Fruit fly (Drosophila melanogaster) whole organism, embryonic: ENCODE data around the gene Or9a.

Source experiments
- ATbp ChIP-seq: fragments of 200-800 bp; sonication (Bioruptor generic); optimal IDR thresholded peaks from 2 replicates; lab custom pipeline; 2017; ENCODE audit warnings: missing biosample characterization, mild to moderate bottlenecking, missing genetic modification characterization, missing genetic modification reagents
- Asciz ChIP-seq: fragments of 200-800 bp; sonication (Bioruptor generic); optimal IDR thresholded peaks from 2 replicates; lab custom pipeline; 2017; ENCODE audit warnings: missing biosample characterization, mild to moderate bottlenecking, missing genetic modification characterization, missing genetic modification reagents
- B-H1 ChIP-seq: fragments of 200-800 bp; sonication (Bioruptor generic); IDR thresholded peaks from 3 replicates; pipeline ENCODE4 v1.3.6; 2022; ENCODE audit warnings: missing biosample characterization, missing genetic modification characterization
- B-H2 ChIP-seq: fragments of 200-800 bp; sonication (Bioruptor generic); optimal IDR thresholded peaks from 2 replicates; lab custom pipeline; 2018; ENCODE audit warnings: missing biosample characterization, mild to moderate bottlenecking, missing genetic modification characterization
- Bteb2 ChIP-seq: fragments of 200-800 bp; sonication (Bioruptor generic); optimal IDR thresholded peaks from 2 replicates; lab custom pipeline; 2016; ENCODE audit warnings: missing biosample characterization, missing genetic modification characterization
- CG10462 ChIP-seq: fragments of 200-800 bp; sonication (Bioruptor generic); optimal IDR thresholded peaks from 2 replicates; lab custom pipeline; 2016; ENCODE audit warnings: missing biosample characterization, missing genetic modification characterization
- CG11398 ChIP-seq: fragments of 200-800 bp; sonication (Bioruptor generic); optimal IDR thresholded peaks from 2 replicates; lab custom pipeline; 2016; ENCODE audit warnings: missing biosample characterization, missing genetic modification characterization
- CG15696 ChIP-seq: fragments of 200-800 bp; sonication (Bioruptor generic); optimal IDR thresholded peaks from 2 replicates; lab custom pipeline; 2019; ENCODE audit warnings: missing biosample characterization, mild to moderate bottlenecking, missing genetic modification characterization, moderate library complexity
- CG1603 ChIP-seq: fragments of 200-800 bp; sonication (Bioruptor generic); optimal IDR thresholded peaks from 2 replicates; lab custom pipeline; 2019; ENCODE audit warnings: missing biosample characterization, mild to moderate bottlenecking, missing genetic modification characterization, moderate library complexity
- CG17359 ChIP-seq: fragments of 200-800 bp; sonication (Bioruptor generic); optimal IDR thresholded peaks from 3 replicates; lab custom pipeline; 2018; ENCODE audit warnings: missing biosample characterization, mild to moderate bottlenecking, missing genetic modification characterization, moderate library complexity
- CG18764 ChIP-seq: fragments of 200-800 bp; sonication (Bioruptor generic); optimal IDR thresholded peaks from 3 replicates; lab custom pipeline; 2016; ENCODE audit warnings: missing biosample characterization, missing genetic modification characterization
- CG2116 ChIP-seq: fragments of 200-800 bp; sonication (Bioruptor generic); optimal IDR thresholded peaks from 3 replicates; lab custom pipeline; 2018; ENCODE audit warnings: missing biosample characterization, mild to moderate bottlenecking, missing genetic modification characterization
- CG2875 ChIP-seq: fragments of 200-800 bp; sonication (Bioruptor generic); optimal IDR thresholded peaks from 2 replicates; lab custom pipeline; 2017; ENCODE audit warnings: missing biosample characterization, mild to moderate bottlenecking, missing genetic modification characterization, missing genetic modification reagents
- CG34376 ChIP-seq: fragments of 200-800 bp; sonication (Bioruptor generic); optimal IDR thresholded peaks from 2 replicates; lab custom pipeline; 2018; ENCODE audit warnings: missing biosample characterization, mild to moderate bottlenecking, missing genetic modification characterization
- CG3726 ChIP-seq: fragments of 200-800 bp; sonication (Bioruptor generic); IDR thresholded peaks from 3 replicates; pipeline ENCODE4, ENCODE4 v1.3.6; 2022; ENCODE audit warnings: missing biosample characterization, missing genetic modification characterization
- CG4282 ChIP-seq: fragments of 200-800 bp; sonication (Bioruptor generic); optimal IDR thresholded peaks from 2 replicates; lab custom pipeline; 2016; ENCODE audit warnings: missing biosample characterization, missing genetic modification characterization
- CG4424 ChIP-seq: fragments of 200-800 bp; sonication (Bioruptor generic); optimal IDR thresholded peaks from 3 replicates; lab custom pipeline; 2016; ENCODE audit warnings: missing biosample characterization, missing genetic modification characterization
- CG4707 ChIP-seq: fragments of 200-800 bp; sonication (Bioruptor generic); optimal IDR thresholded peaks from 2 replicates; lab custom pipeline; 2018; ENCODE audit warnings: missing biosample characterization, mild to moderate bottlenecking, missing genetic modification characterization, moderate library complexity
- CG5953 ChIP-seq: fragments of 200-800 bp; sonication (Bioruptor generic); IDR thresholded peaks from 2 replicates; pipeline ENCODE4 v1.3.6; 2022; ENCODE audit warnings: missing biosample characterization, missing genetic modification characterization
- CG6813 ChIP-seq: fragments of 200-800 bp; sonication (Bioruptor generic); optimal IDR thresholded peaks from 2 replicates; lab custom pipeline; 2017; ENCODE audit warnings: missing biosample characterization, missing genetic modification characterization, mild to moderate bottlenecking, moderate library complexity, missing genetic modification reagents
- CG6854 ChIP-seq: fragments of 200-800 bp; sonication (Bioruptor generic); optimal IDR thresholded peaks from 3 replicates; lab custom pipeline; 2017; ENCODE audit warnings: missing biosample characterization, mild to moderate bottlenecking, missing genetic modification characterization
- CG7271 ChIP-seq: fragments of 200-800 bp; sonication (Bioruptor generic); optimal IDR thresholded peaks from 2 replicates; lab custom pipeline; 2018; ENCODE audit warnings: missing biosample characterization, mild to moderate bottlenecking, missing genetic modification characterization, moderate library complexity
- CG7963 ChIP-seq: fragments of 200-800 bp; sonication (Bioruptor generic); IDR thresholded peaks from 3 replicates; pipeline ENCODE4 v1.3.6; 2022; ENCODE audit warnings: missing biosample characterization, missing genetic modification characterization; ENCODE audit not compliant: partially characterized antibody
- CG9437 ChIP-seq: fragments of 200-800 bp; sonication (Bioruptor generic); optimal IDR thresholded peaks from 2 replicates; lab custom pipeline; 2018; ENCODE audit warnings: missing biosample characterization, mild to moderate bottlenecking, missing genetic modification characterization
- Chrac-16 ChIP-seq: fragments of 200-800 bp; sonication (Bioruptor generic); optimal IDR thresholded peaks from 3 replicates; lab custom pipeline; 2016; ENCODE audit warnings: missing biosample characterization, missing genetic modification characterization
- HHEX ChIP-seq: fragments of 200-800 bp; sonication (Bioruptor generic); optimal IDR thresholded peaks from 3 replicates; lab custom pipeline; 2017; ENCODE audit warnings: missing biosample characterization, mild to moderate bottlenecking, missing genetic modification characterization, missing genetic modification reagents
- Med ChIP-seq: fragments of 200-800 bp; sonication (Bioruptor generic); peaks from one replicate; lab custom pipeline; 2016; ENCODE audit warnings: missing biosample characterization, missing genetic modification characterization, mild to moderate bottlenecking, inconsistent platforms, moderate library complexity
- Neu2 ChIP-seq: fragments of 200-800 bp; sonication (Bioruptor generic); optimal IDR thresholded peaks from 3 replicates; lab custom pipeline; 2016; ENCODE audit warnings: missing biosample characterization, missing genetic modification characterization, borderline replicate concordance
- Nf-YA ChIP-seq: fragments of 200-800 bp; sonication (Bioruptor generic); IDR thresholded peaks from 2 replicates; pipeline ENCODE4 v1.3.6; 2022; ENCODE audit warnings: missing biosample characterization, missing genetic modification characterization
- Sox100B ChIP-seq: fragments of 200-800 bp; sonication (Bioruptor generic); optimal IDR thresholded peaks from 3 replicates; lab custom pipeline; 2018; ENCODE audit warnings: missing biosample characterization, mild to moderate bottlenecking, missing genetic modification characterization
- Sry-β ChIP-seq: fragments of 200-800 bp; sonication (Bioruptor generic); optimal IDR thresholded peaks from 2 replicates; lab custom pipeline; 2018; ENCODE audit warnings: missing biosample characterization, mild to moderate bottlenecking, missing genetic modification characterization, moderate library complexity
- Taf1 ChIP-seq: fragments of 200-800 bp; sonication (Bioruptor generic); IDR thresholded peaks from 2 replicates; pipeline ENCODE4 v1.3.6; 2022; ENCODE audit warnings: missing biosample characterization, missing genetic modification characterization
- ac ChIP-seq: fragments of 200-800 bp; sonication (Bioruptor generic); optimal IDR thresholded peaks from 3 replicates; lab custom pipeline; 2017; ENCODE audit warnings: missing biosample characterization, mild to moderate bottlenecking, missing genetic modification characterization
- ato ChIP-seq: fragments of 200-800 bp; sonication (Bioruptor generic); IDR thresholded peaks from 2 replicates; pipeline ENCODE4 v1.3.6; 2022; ENCODE audit warnings: missing biosample characterization, missing genetic modification characterization; ENCODE audit not compliant: partially characterized antibody
- bigmax ChIP-seq: fragments of 200-800 bp; sonication (Bioruptor generic); optimal IDR thresholded peaks from 2 replicates; lab custom pipeline; 2018; ENCODE audit warnings: missing biosample characterization, mild to moderate bottlenecking, missing genetic modification characterization
- caup ChIP-seq: fragments of 200-800 bp; sonication (Bioruptor generic); optimal IDR thresholded peaks from 3 replicates; lab custom pipeline; 2017; ENCODE audit warnings: missing biosample characterization, mild to moderate bottlenecking, missing genetic modification characterization, moderate library complexity; ENCODE audit not compliant: severe bottlenecking
- dati ChIP-seq: fragments of 200-800 bp; sonication (Bioruptor generic); IDR thresholded peaks from 2 replicates; pipeline ENCODE4 v1.3.6; 2022; ENCODE audit warnings: missing biosample characterization, missing genetic modification characterization
- eyg ChIP-seq: fragments of 200-800 bp; sonication (Bioruptor generic); optimal IDR thresholded peaks from 3 replicates; lab custom pipeline; 2016; ENCODE audit warnings: missing biosample characterization, missing genetic modification characterization
- gcm2 ChIP-seq: fragments of 200-800 bp; sonication (Bioruptor generic); optimal IDR thresholded peaks from 2 replicates; lab custom pipeline; 2016; ENCODE audit warnings: missing biosample characterization, missing genetic modification characterization
- grn ChIP-seq: fragments of 200-800 bp; sonication (Bioruptor generic); optimal IDR thresholded peaks from 3 replicates; lab custom pipeline; 2017; ENCODE audit warnings: missing biosample characterization, missing genetic modification characterization
- her ChIP-seq: fragments of 200-800 bp; sonication (Bioruptor generic); optimal IDR thresholded peaks from 2 replicates; lab custom pipeline; 2016; ENCODE audit warnings: missing biosample characterization, missing genetic modification characterization
- hth ChIP-seq: fragments of >200 bp; optimal IDR thresholded peaks from 2 replicates; lab custom pipeline; 2017; ENCODE audit warnings: inconsistent platforms
- ind ChIP-seq: fragments of 200-800 bp; sonication (Bioruptor generic); optimal IDR thresholded peaks from 3 replicates; lab custom pipeline; 2016; ENCODE audit warnings: missing biosample characterization, missing genetic modification characterization
- insv ChIP-seq, 2 experiments: fragments of 200-800 bp; sonication (Bioruptor generic); optimal IDR thresholded peaks; 3 replicates each; lab custom pipeline; 2016 to 2018; ENCODE audit warnings: missing biosample characterization in 2 of 2, missing genetic modification characterization in 2 of 2
- jumu ChIP-seq: fragments of 200-800 bp; sonication (Bioruptor generic); optimal IDR thresholded peaks from 3 replicates; lab custom pipeline; 2016; ENCODE audit warnings: missing biosample characterization, missing genetic modification characterization
- pan ChIP-seq, 4 experiments: fragments of >200 bp in 3 of 4; fragments of 200-800 bp in 1 of 4; sonication (Bioruptor generic) in 1 of 4; optimal IDR thresholded peaks in 3 of 4; IDR thresholded peaks in 1 of 4; 2 replicates each; pipeline versions ENCODE4 v1.3.6 to Lab custom; 2017 to 2022; ENCODE audit warnings: missing biosample characterization in 2 of 4, missing genetic modification characterization in 2 of 4, mixed read lengths in 1 of 4
- peb ChIP-seq: fragments of 200-800 bp; sonication (Bioruptor generic); IDR thresholded peaks from 2 replicates; pipeline ENCODE4 v1.3.6; 2022; ENCODE audit warnings: missing biosample characterization, missing genetic modification characterization
- phol ChIP-seq: fragments of 200-800 bp; sonication (Bioruptor generic); optimal IDR thresholded peaks from 3 replicates; lab custom pipeline; 2018; ENCODE audit warnings: missing biosample characterization, mild to moderate bottlenecking, missing genetic modification characterization, moderate library complexity
- wek ChIP-seq: fragments of 200-800 bp; sonication (Bioruptor generic); optimal IDR thresholded peaks from 3 replicates; lab custom pipeline; 2018; ENCODE audit warnings: missing biosample characterization, mild to moderate bottlenecking, missing genetic modification characterization, moderate library complexity
- wor ChIP-seq: fragments of 200-800 bp; sonication (Bioruptor generic); IDR thresholded peaks from 2 replicates; pipeline ENCODE4 v1.3.6; 2022; ENCODE audit warnings: missing biosample characterization, missing genetic modification characterization

The Or9a gene

DNA sequence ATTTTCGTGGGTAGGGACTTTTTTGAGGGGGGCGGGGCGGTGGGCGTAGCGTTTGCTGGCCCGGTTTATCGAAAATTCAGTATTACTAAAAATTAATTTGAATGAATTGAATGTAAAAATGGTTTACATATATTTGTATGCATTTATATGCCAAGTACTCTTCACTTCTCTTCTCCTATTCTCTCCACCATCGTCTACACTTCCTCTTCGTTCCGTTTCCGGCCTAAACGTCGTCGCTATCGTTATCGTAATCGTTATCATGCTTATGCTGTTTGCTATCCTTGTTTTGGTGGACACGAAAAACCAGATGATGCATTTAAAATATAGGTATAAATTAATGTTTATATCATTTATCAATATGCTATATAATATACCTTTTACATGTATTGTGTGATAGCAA is 2.5 kb upstream of the Or9a start (continued):
- TF ChIP-seq caup (GFP tag; lab: Kevin White, UChicago) (peak; percentile 52), CG4707 (GFP tag; lab: Kevin White, UChicago) (peak; percentile 45), CG4282 (no peak), eyg (GFP tag; lab: Kevin White, UChicago) (no peak), CG3726 (GFP tag; lab: Robert Waterston, UW) (no peak), jumu (no peak), CG6854 (GFP tag; lab: Kevin White, UChicago) (peak; percentile 4), CG2116 (peak; percentile 39), wek (GFP tag; lab: Kevin White, UChicago) (peak; percentile 45), CG1603 (tag; lab: Kevin White, UChicago) (peak; percentile 22), Sox100B (GFP tag; lab: Kevin White, UChicago) (no peak), grn (GFP tag; lab: Kevin White, UChicago) (no peak), B-H2 (GFP tag; lab: Kevin White, UChicago) (no peak), ATbp (GFP tag; lab: Kevin White, UChicago) (peak; percentile 36), ind (GFP tag; lab: Kevin White, UChicago) (no peak), CG9437 (GFP tag; lab: Kevin White, UChicago) (peak; percentile 5), CG6813 (GFP tag; lab: Kevin White, UChicago) (no peak), Nf-YA (GFP tag; lab: Robert Waterston, UW) (no peak), CG2875 (GFP tag; lab: Kevin White, UChicago) (no peak), Med (peak; percentile 75), CG10462 (GFP tag; lab: Kevin White, UChicago) (no peak), dati (no peak), CG7271 (tag; lab: Kevin White, UChicago) (peak; percentile 82), CG4424 (GFP tag; lab: Kevin White, UChicago) (no peak), B-H1 (GFP tag; lab: Robert Waterston, UW) (no peak), HHEX (peak; percentile 48), CG18764 (no peak), pan (optimal IDR thresholded peaks at IDR 0.05; lab: Kevin White, UChicago) (no peak), pan (GFP tag; optimal IDR thresholded peaks at IDR 0.05 in 1 of 2, IDR thresholded peaks at IDR 0.05 in 1 of 2) (no peak), CG11398 (GFP tag; lab: Kevin White, UChicago) (no peak)
- TF ChIP-seq, all 482 proteins: peak for 54

DNA sequence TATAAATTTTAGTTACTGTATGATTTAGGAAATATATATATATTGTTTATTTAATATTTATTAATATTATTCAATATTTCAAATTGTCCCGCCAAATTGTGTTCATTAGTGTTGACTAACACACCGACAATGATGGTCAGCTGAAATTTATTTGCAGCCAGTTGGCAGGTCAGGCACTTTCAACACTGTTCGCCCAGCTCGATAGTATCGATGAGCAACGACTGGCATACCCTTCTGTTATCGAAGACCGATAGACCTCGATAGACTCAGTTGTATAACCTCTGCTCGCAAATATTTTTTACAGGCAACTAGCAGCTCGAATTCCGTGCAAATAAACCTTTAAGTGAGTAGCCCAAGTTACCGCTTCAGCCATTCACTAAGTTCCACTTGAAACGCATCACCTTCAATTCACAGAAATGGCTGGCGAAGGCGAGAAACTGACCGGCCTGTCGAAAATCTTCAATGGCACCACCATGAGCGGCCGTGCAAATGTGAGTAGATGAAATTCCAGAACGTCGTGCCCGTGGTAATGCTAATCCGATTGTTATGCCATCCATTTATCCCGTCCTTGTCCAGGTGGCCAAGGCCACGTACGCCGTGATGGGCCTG is 1.1 kb upstream of the Or9a start, which contains the start of gene Neb-cGP:
Neb-cGP (plus strand) TSS at position 231 of the 609 bp plus-strand sequence.
- TF ChIP-seq hth (lab: Kevin White, UChicago) (no peak), CG5953 (GFP tag; lab: Robert Waterston, UW) (no peak), wor (GFP tag; lab: Robert Waterston, UW) (no peak), CG34376 (GFP tag; lab: Kevin White, UChicago) (peak; percentile 54), insv (GFP tag; optimal IDR thresholded peaks at IDR 0.05; lab: Kevin White, UChicago) (peak in 1 of 2 experiments; percentile 59), CG17359 (tag; lab: Kevin White, UChicago) (peak; percentile 49), gcm2 (no peak), Bteb2 (GFP tag; lab: Kevin White, UChicago) (peak; percentile 1), phol (tag; lab: Kevin White, UChicago) (peak; percentile 56), Chrac-16 (peak; percentile 61), CG7963 (GFP tag; lab: Robert Waterston, UW) (peak; percentile 96), bigmax (GFP tag; lab: Kevin White, UChicago) (peak; percentile 89), CG4282 (no peak), Neu2 (GFP tag; lab: Kevin White, UChicago) (no peak), CG15696 (tag; lab: Kevin White, UChicago) (no peak), Taf1 (no peak), Asciz (no peak), ato (GFP tag; lab: Robert Waterston, UW) (peak; percentile 94), ac (no peak), peb (GFP tag; lab: Robert Waterston, UW) (no peak), her (GFP tag; lab: Kevin White, UChicago) (peak; percentile 38), Sry-β (GFP tag; lab: Kevin White, UChicago) (no peak)
